Fruit fly (Drosophila melanogaster) whole organism, wandering third instar larva: ENCODE results near the gene Pex12.
A peak's percentile ranks its signal among the peaks of the same experiment; 100 is the strongest.

Experiments
- Abd-B ChIP-seq: fragments of >200 bp; optimal IDR thresholded peaks from 2 replicates; lab custom pipeline; 2017; ENCODE audit warnings: missing biosample characterization, missing genetic modification characterization
- CG32264 ChIP-seq: fragments of 200-800 bp; sonication (Bioruptor generic); optimal IDR thresholded peaks from 2 replicates; lab custom pipeline; 2016; ENCODE audit warnings: missing biosample characterization, missing genetic modification characterization
- CG9705 ChIP-seq: fragments of 200-800 bp; sonication (Bioruptor generic); optimal IDR thresholded peaks from 2 replicates; lab custom pipeline; 2018; ENCODE audit warnings: missing biosample characterization, mild to moderate bottlenecking, missing genetic modification characterization
- CrebA ChIP-seq: fragments of 200-800 bp; sonication (Bioruptor generic); optimal IDR thresholded peaks from 2 replicates; lab custom pipeline; 2016; ENCODE audit warnings: missing biosample characterization, mild to moderate bottlenecking, missing genetic modification characterization, borderline replicate concordance
- Dfd ChIP-seq: fragments of >200 bp; optimal IDR thresholded peaks from 2 replicates; lab custom pipeline; 2017; ENCODE audit warnings: missing biosample characterization, missing genetic modification characterization
- Dif ChIP-seq: fragments of 200-275, 200-300 bp; sonication (Bioruptor generic); optimal IDR thresholded peaks from 2 replicates; lab custom pipeline; 2018; ENCODE audit warnings: missing biosample characterization, missing genetic modification characterization; ENCODE audit not compliant: partially characterized antibody
- GATAd ChIP-seq: sonication (Bioruptor generic); optimal IDR thresholded peaks from 2 replicates; lab custom pipeline; 2016; ENCODE audit warnings: missing biosample characterization, missing genetic modification characterization
- HLH106 ChIP-seq: fragments of 200-800 bp; optimal IDR thresholded peaks from 3 replicates; lab custom pipeline; 2019; ENCODE audit warnings: missing biosample characterization, mild to moderate bottlenecking, missing genetic modification characterization, moderate library complexity
- Hnf4 ChIP-seq: fragments of 200-800 bp; sonication (Bioruptor generic); optimal IDR thresholded peaks from 2 replicates; lab custom pipeline; 2016; ENCODE audit warnings: missing biosample characterization, mild to moderate bottlenecking, missing genetic modification characterization
- Hr78 ChIP-seq: fragments of >200 bp; optimal IDR thresholded peaks from 2 replicates; lab custom pipeline; 2017; ENCODE audit warnings: missing biosample characterization, missing genetic modification characterization
- Hr83 ChIP-seq: fragments of 200-300 bp; sonication (Bioruptor generic); optimal IDR thresholded peaks from 2 replicates; lab custom pipeline; 2016; ENCODE audit warnings: missing biosample characterization, mild to moderate bottlenecking, missing genetic modification characterization, moderate library complexity; ENCODE audit not compliant: poor library complexity, severe bottlenecking
- Jra ChIP-seq: sonication (Bioruptor generic); optimal IDR thresholded peaks from 2 replicates; lab custom pipeline; 2016; ENCODE audit warnings: missing biosample characterization, missing genetic modification characterization
- Mio ChIP-seq: sonication (Bioruptor generic); optimal IDR thresholded peaks from 2 replicates; lab custom pipeline; 2016; ENCODE audit warnings: missing biosample characterization, missing genetic modification characterization
- Myc ChIP-seq: fragments of >200 bp; optimal IDR thresholded peaks from 2 replicates; lab custom pipeline; 2017
- N ChIP-seq: fragments of >200 bp; optimal IDR thresholded peaks from 2 replicates; lab custom pipeline; 2018; ENCODE audit warnings: missing biosample characterization, missing external identifiers, missing genetic modification characterization
- OdsH ChIP-seq: fragments of 200-800 bp; sonication (Bioruptor generic); optimal IDR thresholded peaks from 2 replicates; lab custom pipeline; 2016; ENCODE audit warnings: missing biosample characterization, mild to moderate bottlenecking, missing genetic modification characterization
- Rel ChIP-seq, 2 experiments: fragments of 200-800 bp; sonication (Bioruptor generic) in 1 of 2; optimal IDR thresholded peaks; 2 replicates in 1 of 2; 3 replicates in 1 of 2; lab custom pipeline; 2016 to 2019; ENCODE audit warnings: mild to moderate bottlenecking in 2 of 2, missing biosample characterization in 2 of 2, missing genetic modification characterization in 2 of 2, moderate library complexity in 1 of 2
- Sp1 ChIP-seq: fragments of 200-800 bp; sonication (Bioruptor generic); optimal IDR thresholded peaks from 3 replicates; lab custom pipeline; 2019; ENCODE audit warnings: missing biosample characterization, mild to moderate bottlenecking, missing genetic modification characterization, moderate library complexity
- Vsx2 ChIP-seq: fragments of 200-300, 225-300 bp; sonication (Bioruptor generic); optimal IDR thresholded peaks from 2 replicates; lab custom pipeline; 2018; ENCODE audit warnings: missing biosample characterization, missing genetic modification characterization; ENCODE audit not compliant: partially characterized antibody
- br ChIP-seq: fragments of 200-800 bp; sonication (Bioruptor generic); optimal IDR thresholded peaks from 2 replicates; lab custom pipeline; 2016; ENCODE audit warnings: missing biosample characterization, missing genetic modification characterization
- brk ChIP-seq: fragments of 200-800 bp; sonication (Bioruptor generic); optimal IDR thresholded peaks from 2 replicates; lab custom pipeline; 2016; ENCODE audit warnings: missing biosample characterization, mild to moderate bottlenecking, missing genetic modification characterization
- dl ChIP-seq, 2 experiments: fragments of 175-275, 200-275 bp in 1 of 2; fragments of 200-275 bp in 1 of 2; sonication (Bioruptor generic); optimal IDR thresholded peaks; lab custom pipeline; 2018; ENCODE audit warnings: mild to moderate bottlenecking in 2 of 2, missing biosample characterization in 2 of 2, missing genetic modification characterization in 2 of 2, moderate library complexity in 2 of 2; ENCODE audit not compliant: partially characterized antibody in 2 of 2, insufficient read depth in 1 of 2
- dmrt93B ChIP-seq: fragments of 200-800 bp; sonication (Bioruptor generic); optimal IDR thresholded peaks from 2 replicates; lab custom pipeline; 2018; ENCODE audit warnings: missing biosample characterization, mild to moderate bottlenecking, missing genetic modification characterization
- dsf ChIP-seq: sonication (Bioruptor generic); optimal IDR thresholded peaks from 2 replicates; lab custom pipeline; 2016; ENCODE audit warnings: missing biosample characterization, missing genetic modification characterization, borderline replicate concordance
- ey ChIP-seq: fragments of 200-800 bp; sonication (Bioruptor generic); optimal IDR thresholded peaks from 2 replicates; lab custom pipeline; 2016; ENCODE audit warnings: missing biosample characterization, missing genetic modification characterization
- foxo ChIP-seq, 2 experiments: fragments of 200-800 bp; sonication (Bioruptor generic); optimal IDR thresholded peaks; 2 replicates in 1 of 2; 3 replicates in 1 of 2; lab custom pipeline; 2016 to 2017; ENCODE audit warnings: missing biosample characterization in 2 of 2, missing genetic modification characterization in 2 of 2
- fru ChIP-seq: fragments of 200-800 bp; sonication (Bioruptor generic); optimal IDR thresholded peaks from 3 replicates; lab custom pipeline; 2016; ENCODE audit warnings: missing biosample characterization, mild to moderate bottlenecking, missing genetic modification characterization
- h ChIP-seq: fragments of 200-800 bp; sonication (Bioruptor generic); optimal IDR thresholded peaks from 3 replicates; lab custom pipeline; 2016; ENCODE audit warnings: missing biosample characterization, mild to moderate bottlenecking, missing genetic modification characterization
- jim ChIP-seq: fragments of 175-275, 200-325 bp; sonication (Bioruptor generic); optimal IDR thresholded peaks from 2 replicates; lab custom pipeline; 2016; ENCODE audit warnings: missing biosample characterization, mild to moderate bottlenecking, missing genetic modification characterization
- lola ChIP-seq: fragments of >200 bp; optimal IDR thresholded peaks from 2 replicates; lab custom pipeline; 2017; ENCODE audit warnings: missing biosample characterization, missing genetic modification characterization
- pan ChIP-seq: fragments of >200 bp; optimal IDR thresholded peaks from 2 replicates; lab custom pipeline; 2017
- psq ChIP-seq: fragments of 200-800 bp; sonication (Bioruptor generic); optimal IDR thresholded peaks from 3 replicates; lab custom pipeline; 2017; ENCODE audit warnings: missing biosample characterization, mild to moderate bottlenecking, missing genetic modification characterization, moderate library complexity
- rgr ChIP-seq: fragments of 200-800 bp; sonication (Bioruptor generic); optimal IDR thresholded peaks from 3 replicates; lab custom pipeline; 2016; ENCODE audit warnings: missing biosample characterization, mild to moderate bottlenecking, missing genetic modification characterization
- sage ChIP-seq: fragments of 200-800 bp; sonication (Bioruptor generic); optimal IDR thresholded peaks from 2 replicates; lab custom pipeline; 2016; ENCODE audit warnings: missing biosample characterization, mild to moderate bottlenecking, missing genetic modification characterization
- sv ChIP-seq: fragments of 200-800 bp; sonication (Bioruptor generic); optimal IDR thresholded peaks from 3 replicates; lab custom pipeline; 2016; ENCODE audit warnings: missing biosample characterization, missing genetic modification characterization
- tai ChIP-seq: sonication (Bioruptor generic); optimal IDR thresholded peaks from 2 replicates; lab custom pipeline; 2016; ENCODE audit warnings: missing biosample characterization, missing genetic modification characterization
- usp ChIP-seq: fragments of >200 bp; optimal IDR thresholded peaks from 2 replicates; lab custom pipeline; 2017; ENCODE audit warnings: missing biosample characterization, missing genetic modification characterization
- woc ChIP-seq: sonication (Bioruptor generic); optimal IDR thresholded peaks from 2 replicates; lab custom pipeline; 2016; ENCODE audit warnings: missing biosample characterization, mild to moderate bottlenecking, missing genetic modification characterization

Gene Pex12

DNA sequence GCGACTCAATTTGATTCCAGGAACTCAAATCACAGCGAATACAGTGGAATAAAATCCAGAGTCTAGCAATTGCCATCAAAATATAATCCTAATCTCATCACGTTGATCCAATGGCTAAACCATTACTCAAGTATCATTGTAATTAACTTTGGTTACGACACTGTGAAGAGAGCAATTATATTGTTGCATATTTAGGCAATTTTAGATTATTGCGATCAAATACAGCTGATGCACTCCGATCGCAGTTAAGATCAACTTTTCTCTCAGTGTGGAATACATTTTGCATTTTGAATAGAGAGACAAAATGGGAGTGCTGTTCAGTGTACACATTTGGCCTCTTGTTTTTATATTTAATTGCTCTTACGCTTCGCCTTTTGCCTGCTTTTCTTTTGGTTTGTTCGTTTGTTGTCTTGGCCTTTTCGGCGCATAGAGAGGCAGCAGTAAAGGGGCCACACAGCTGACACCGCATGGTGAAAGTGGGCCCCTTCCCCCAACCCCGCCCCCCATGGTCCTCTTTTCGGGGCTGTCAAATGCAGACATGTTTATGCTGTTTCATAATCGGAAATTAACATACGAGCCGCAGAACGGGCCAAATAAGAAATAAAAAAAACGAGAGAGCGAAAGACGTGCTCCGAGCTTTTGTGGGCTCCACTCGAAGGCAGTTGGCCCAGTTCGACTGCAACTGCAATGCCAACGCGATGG, 30.5 kb downstream of the Pex12 start (continued):
- TF ChIP-seq Dfd (no peak), HLH106 (tag; lab: Kevin White, UChicago) (peak; percentile 30), sage (GFP tag; lab: Kevin White, UChicago) (no peak), GATAd (GFP tag; lab: Kevin White, UChicago) (no peak), Rel (GFP tag; optimal IDR thresholded peaks at IDR 0.05; lab: Kevin White, UChicago) (no peak), Rel (tag; optimal IDR thresholded peaks at IDR 0.05; lab: Kevin White, UChicago) (no peak), Hnf4 (GFP tag; lab: Kevin White, UChicago) (peak; percentile 42), CrebA (GFP tag; lab: Kevin White, UChicago) (no peak)

DNA sequence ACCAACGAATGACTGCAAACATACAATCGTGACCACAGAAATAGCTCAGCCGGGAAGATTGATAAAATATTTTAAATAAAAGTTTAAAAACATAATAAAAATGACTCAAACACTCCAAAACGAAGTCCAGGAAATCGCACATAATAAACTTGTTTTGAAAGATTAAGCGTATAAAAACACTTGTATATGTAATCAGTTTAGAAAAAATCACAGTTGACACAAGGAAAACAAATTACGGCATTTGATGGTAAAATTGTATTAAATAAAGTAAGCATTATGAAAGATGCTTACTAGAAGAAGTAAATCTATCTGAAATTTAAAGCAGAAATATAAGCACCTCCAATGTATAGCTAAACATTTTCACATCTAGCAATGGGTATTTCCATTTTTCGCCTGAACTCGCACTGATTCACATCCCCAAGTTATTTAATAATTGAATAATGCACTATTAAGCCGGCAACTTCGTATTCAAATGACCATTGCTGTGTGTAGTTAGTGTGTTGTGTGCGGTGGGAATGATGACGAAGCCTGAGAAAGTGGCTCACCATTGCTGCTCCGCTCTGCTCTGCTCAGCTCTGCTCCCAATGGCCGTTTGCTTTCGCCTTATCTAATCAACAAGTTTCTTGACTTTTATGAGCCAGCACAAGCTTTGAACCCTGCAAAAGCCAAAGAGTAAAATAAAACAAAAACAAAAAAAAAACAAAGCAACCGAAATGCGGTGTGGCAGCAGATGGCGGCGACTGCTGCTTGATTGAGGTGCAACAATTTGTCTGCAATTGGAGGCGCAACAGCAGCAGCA, 31.6 kb downstream of the Pex12 start:
- TF ChIP-seq br (GFP tag; lab: Kevin White, UChicago) (no peak), foxo (GFP tag; optimal IDR thresholded peaks at IDR 0.05; lab: Kevin White, UChicago) (peak in 1 of 2 experiments; percentile 55), Hr83 (GFP tag; lab: Kevin White, UChicago) (no peak), sv (no peak), fru (GFP tag; lab: Kevin White, UChicago) (peak; percentile 17), Vsx2 (no peak), h (peak; percentile 35), dsf (GFP tag; lab: Kevin White, UChicago) (no peak), Hnf4 (GFP tag; lab: Kevin White, UChicago) (no peak), Rel (GFP tag; optimal IDR thresholded peaks at IDR 0.05; lab: Kevin White, UChicago) (no peak), Rel (tag; optimal IDR thresholded peaks at IDR 0.05; lab: Kevin White, UChicago) (no peak), sage (GFP tag; lab: Kevin White, UChicago) (no peak), CrebA (GFP tag; lab: Kevin White, UChicago) (no peak), Abd-B (no peak), brk (no peak), jim (GFP tag; lab: Kevin White, UChicago) (no peak), Sp1 (GFP tag; lab: Kevin White, UChicago) (peak; percentile 35), CG32264 (no peak), OdsH (GFP tag; lab: Kevin White, UChicago) (peak; percentile 41), tai (GFP tag; lab: Kevin White, UChicago) (no peak), psq (GFP tag; lab: Kevin White, UChicago) (peak; percentile 15), ey (GFP tag; lab: Kevin White, UChicago) (peak; percentile 42), dl (GFP tag; optimal IDR thresholded peaks at IDR 0.05; lab: Kevin White, UChicago; ENCODE audit: insufficient read depth in 1 of 2, partially characterized antibody in 2 of 2) (no peak), woc (GFP tag; lab: Kevin White, UChicago) (peak; percentile 36), Hr78 (GFP tag; lab: Kevin White, UChicago) (no peak), GATAd (GFP tag; lab: Kevin White, UChicago) (no peak), Dif (GFP tag; lab: Kevin White, UChicago) (no peak), N (GFP tag; lab: Kevin White, UChicago) (no peak), Dfd (no peak), Mio (no peak), rgr (peak; percentile 42), Myc (lab: Kevin White, UChicago) (no peak), pan (lab: Kevin White, UChicago) (no peak), usp (GFP tag; lab: Kevin White, UChicago) (no peak), dmrt93B (GFP tag; lab: Kevin White, UChicago) (peak; percentile 25), HLH106 (tag; lab: Kevin White, UChicago) (peak; percentile 25), CG9705 (GFP tag; lab: Kevin White, UChicago) (no peak), lola (GFP tag; lab: Kevin White, UChicago) (no peak), Jra (GFP tag; lab: Kevin White, UChicago) (no peak)
